Fruit fly (Drosophila melanogaster): ENCODE measurements around the gene pros.

The pros gene

dm6 chr3R:11328180-11328579, at the start of gene pros:
pros (plus strand) TSS chr3R:11328480.
- no peak for TF ChIP-seq CG17801 (GFP tag; optimal IDR thresholded peaks at IDR 0.05; ENCODE audit: partially characterized antibody)

dm6 chr3R:11281887-11282286, 46.4 kb upstream of the pros start:
- TF ChIP-seq CG17801 (GFP tag; optimal IDR thresholded peaks at IDR 0.05; ENCODE audit: partially characterized antibody), result no peak

dm6 chr3R:11286948-11287347, 41.3 kb upstream of the pros start:
- TF ChIP-seq CG17801 (GFP tag; optimal IDR thresholded peaks at IDR 0.05; ENCODE audit: partially characterized antibody), result no peak

- TF ChIP-seq CG17801 (GFP tag; optimal IDR thresholded peaks at IDR 0.05; ENCODE audit: partially characterized antibody), result no peak
Observed at dm6 chr3R:11302936-11303335, 25.3 kb upstream of the pros start.

- no peak for TF ChIP-seq CG17801 (GFP tag; optimal IDR thresholded peaks at IDR 0.05; ENCODE audit: partially characterized antibody)
Observed at dm6 chr3R:11305917-11306316, 22.4 kb upstream of the pros start.

dm6 chr3R:11310669-11311068, 17.6 kb upstream of the pros start:
- no peak for TF ChIP-seq CG17801 (GFP tag; optimal IDR thresholded peaks at IDR 0.05; ENCODE audit: partially characterized antibody)

- no peak for TF ChIP-seq CG17801 (GFP tag; optimal IDR thresholded peaks at IDR 0.05; ENCODE audit: partially characterized antibody)
Observed at dm6 chr3R:11312292-11312691, 16.0 kb upstream of the pros start.

- no peak for TF ChIP-seq CG17801 (GFP tag; optimal IDR thresholded peaks at IDR 0.05; ENCODE audit: partially characterized antibody)
Observed at dm6 chr3R:11316667-11317066, 11.6 kb upstream of the pros start.

dm6 chr3R:11330713-11331112, 2.4 kb downstream of the pros start:
- TF ChIP-seq CG17801 (GFP tag; optimal IDR thresholded peaks at IDR 0.05; ENCODE audit: partially characterized antibody), result no peak

dm6 chr3R:11334272-11334874, 6.1 kb downstream of the pros start:
- no peak for TF ChIP-seq CG17801 (GFP tag; optimal IDR thresholded peaks at IDR 0.05; ENCODE audit: partially characterized antibody)

- no peak for TF ChIP-seq CG17801 (GFP tag; optimal IDR thresholded peaks at IDR 0.05; ENCODE audit: partially characterized antibody)
Observed at dm6 chr3R:11335794-11336193, 7.5 kb downstream of the pros start.

- TF ChIP-seq CG17801 (GFP tag; optimal IDR thresholded peaks at IDR 0.05; ENCODE audit: partially characterized antibody), result no peak
Observed at dm6 chr3R:11337109-11337508, 8.8 kb downstream of the pros start.

- TF ChIP-seq CG17801 (GFP tag; optimal IDR thresholded peaks at IDR 0.05; ENCODE audit: partially characterized antibody), result no peak
Observed at dm6 chr3R:11338287-11338686, 10.0 kb downstream of the pros start.

- TF ChIP-seq CG17801 (GFP tag; optimal IDR thresholded peaks at IDR 0.05; ENCODE audit: partially characterized antibody), result no peak
Observed at dm6 chr3R:11343450-11343849, 15.2 kb downstream of the pros start.

dm6 chr3R:11343966-11344365, 15.7 kb downstream of the pros start:
- TF ChIP-seq CG17801 (GFP tag; optimal IDR thresholded peaks at IDR 0.05; ENCODE audit: partially characterized antibody), result no peak

dm6 chr3R:11344901-11345300, 16.6 kb downstream of the pros start:
- no peak for TF ChIP-seq CG17801 (GFP tag; optimal IDR thresholded peaks at IDR 0.05; ENCODE audit: partially characterized antibody)

- TF ChIP-seq CG17801 (GFP tag; optimal IDR thresholded peaks at IDR 0.05; ENCODE audit: partially characterized antibody), result no peak
Observed at dm6 chr3R:11350741-11351140, 22.5 kb downstream of the pros start.

Data from ovary, adult (tissue).